Fruit fly (Drosophila melanogaster): ENCODE measurements around the gene CG17734.

Gene CG17734

dm6 chr3R:11216156-11216630 is 27.6 kb downstream of the CG17734 start, which contains the start of the genes RpS25 and CG4820 (continued):
- TF ChIP-seq lbe (GFP tag; optimal IDR thresholded peaks at IDR 0.05) (peak; percentile 82), h (optimal IDR thresholded peaks at IDR 0.05) (no peak), CG2116 (GFP tag; optimal IDR thresholded peaks at IDR 0.05) (peak; percentile 95), nerfin-2 (GFP tag; IDR thresholded peaks at IDR 0.05; ENCODE audit: partially characterized antibody) (peak; percentile 72), lmd (GFP tag; IDR thresholded peaks at IDR 0.05) (peak; percentile 72), CG34376 (GFP tag; optimal IDR thresholded peaks at IDR 0.05) (peak; percentile 99), ato (GFP tag; IDR thresholded peaks at IDR 0.05; ENCODE audit: partially characterized antibody) (peak; percentile 64), CG5180 (GFP tag; optimal IDR thresholded peaks at IDR 0.05) (peak; percentile 81), Xrp1 (GFP tag; IDR thresholded peaks at IDR 0.05) (peak; percentile 48; the same call in 1 of the 2 replicates), pum (GFP tag; optimal IDR thresholded peaks at IDR 0.05) (peak; percentile 78), MTF-1 (GFP tag; optimal IDR thresholded peaks at IDR 0.05; ENCODE audit: borderline replicate concordance) (peak; percentile 96), gcm2 (GFP tag; optimal IDR thresholded peaks at IDR 0.05) (peak; percentile 86), Side (GFP tag; optimal IDR thresholded peaks at IDR 0.05) (peak; percentile 94), CG13894 (tag; optimal IDR thresholded peaks at IDR 0.05) (peak; percentile 83), Hey (tag; optimal IDR thresholded peaks at IDR 0.05) (peak; percentile 85), fru (optimal IDR thresholded peaks at IDR 0.05) (no peak), CG11085 (GFP tag; IDR thresholded peaks at IDR 0.05) (peak; percentile 82), CG14965 (GFP tag; optimal IDR thresholded peaks at IDR 0.05; ENCODE audit: borderline replicate concordance) (peak; percentile 66), cwo (GFP tag; optimal IDR thresholded peaks at IDR 0.05) (peak; percentile 73), Hr78 (GFP tag; optimal IDR thresholded peaks at IDR 0.05) (peak in 1 of 2 experiments; percentile 27), NC2β (GFP tag; optimal IDR thresholded peaks at IDR 0.05) (peak; percentile 98), HLHmδ (GFP tag; optimal IDR thresholded peaks at IDR 0.05) (peak; percentile 99), seq (GFP tag; IDR thresholded peaks at IDR 0.05) (peak; percentile 77; the same call in 1 of the 2 replicates), Sox100B (GFP tag; optimal IDR thresholded peaks at IDR 0.05) (peak; percentile 92), psq (GFP tag; optimal IDR thresholded peaks at IDR 0.05) (peak; percentile 75), Blimp-1 (GFP tag; optimal IDR thresholded peaks at IDR 0.05) (peak; percentile 73), CG18011 (GFP tag; optimal IDR thresholded peaks at IDR 0.05) (peak; percentile 84), Chrac-16 (GFP tag; optimal IDR thresholded peaks at IDR 0.05) (peak; percentile 58), tin (GFP tag; optimal IDR thresholded peaks at IDR 0.05) (peak; percentile 84), CG5953 (GFP tag; IDR thresholded peaks at IDR 0.05) (peak; percentile 78; the same call in 1 of the 2 replicates), klu (GFP tag; IDR thresholded peaks at IDR 0.05) (peak; percentile 59), CG11093 (GFP tag; IDR thresholded peaks at IDR 0.05) (0 out of 3 replicates have a peak, but pooled peaks have one; percentile 42), HHEX (GFP tag; optimal IDR thresholded peaks at IDR 0.05) (peak; percentile 95), schlank (tag; optimal IDR thresholded peaks at IDR 0.05) (peak; percentile 93), CG16815 (GFP tag; optimal IDR thresholded peaks at IDR 0.05) (peak; percentile 57), NFAT (GFP tag; IDR thresholded peaks at IDR 0.05) (peak; percentile 89), Vsx1 (GFP tag; optimal IDR thresholded peaks at IDR 0.05) (peak; percentile 90), Eip74EF (GFP tag; optimal IDR thresholded peaks at IDR 0.05) (peak in 1 of 2 experiments; percentile 84), PHDP (tag; optimal IDR thresholded peaks at IDR 0.05) (peak; percentile 91), grau (tag; optimal IDR thresholded peaks at IDR 0.05) (peak; percentile 86), CG10654 (GFP tag; optimal IDR thresholded peaks at IDR 0.05) (peak; percentile 90), CG7372 (GFP tag; IDR thresholded peaks at IDR 0.05) (peak; percentile 82), CG1529 (GFP tag; optimal IDR thresholded peaks at IDR 0.05) (peak; percentile 85), C15 (GFP tag; IDR thresholded peaks at IDR 0.05) (peak; percentile 57; the same call in 1 of the 3 replicates), tna (GFP tag; IDR thresholded peaks at IDR 0.05; ENCODE audit: partially characterized antibody) (peak; percentile 62; the same call in 1 of the 2 replicates), wdn (GFP tag; IDR thresholded peaks at IDR 0.05) (peak; percentile 77), ci (GFP tag; IDR thresholded peaks at IDR 0.05) (peak; percentile 96), luna (GFP tag; optimal IDR thresholded peaks at IDR 0.05) (peak; percentile 86), Sin3A (optimal IDR thresholded peaks at IDR 0.05) (peak; percentile 96), CG2712 (tag; optimal IDR thresholded peaks at IDR 0.05) (peak; percentile 90)
